Fruit fly (Drosophila melanogaster) whole organism, pupa: Measurements from ENCODE around the gene FucT6.

Experiments used
- CG14655 ChIP-seq: fragments of 200-800 bp; sonication (Bioruptor generic); optimal IDR thresholded peaks from 3 replicates; lab custom pipeline; 2017; ENCODE audit warnings: mild to moderate bottlenecking, missing biosample characterization, missing genetic modification reagents, missing genetic modification characterization
- CG15710 ChIP-seq: fragments of 200-800 bp; sonication (Bioruptor generic); optimal IDR thresholded peaks from 2 replicates; lab custom pipeline; 2018; ENCODE audit warnings: missing biosample characterization, mild to moderate bottlenecking, missing genetic modification characterization, moderate library complexity
- CG17806 ChIP-seq: fragments of 200-800 bp; sonication (Bioruptor generic); optimal IDR thresholded peaks from 2 replicates; lab custom pipeline; 2018; ENCODE audit warnings: missing biosample characterization, mild to moderate bottlenecking, missing genetic modification characterization, moderate library complexity
- CG34367 ChIP-seq: fragments of 200-800 bp; sonication (Bioruptor generic); optimal IDR thresholded peaks from 2 replicates; lab custom pipeline; 2018; ENCODE audit warnings: missing biosample characterization, mild to moderate bottlenecking, missing genetic modification characterization
- CG4496 ChIP-seq: fragments of 200-800 bp; sonication (Bioruptor generic); IDR thresholded peaks from 3 replicates; pipeline ENCODE4 v1.3.6; 2022; ENCODE audit warnings: missing biosample characterization, missing genetic modification characterization
- CG8159 ChIP-seq: fragments of 200-800 bp; sonication (Bioruptor generic); optimal IDR thresholded peaks from 3 replicates; lab custom pipeline; 2018; ENCODE audit warnings: missing biosample characterization, mild to moderate bottlenecking, missing genetic modification characterization, moderate library complexity
- EcR ChIP-seq: fragments of 200-800 bp; sonication (Bioruptor generic); optimal IDR thresholded peaks from 3 replicates; lab custom pipeline; 2019; ENCODE audit warnings: missing biosample characterization, missing genetic modification characterization, mild to moderate bottlenecking, moderate library complexity, missing genetic modification reagents
- fd96Ca ChIP-seq: fragments of 200-800 bp; sonication (Bioruptor generic); IDR thresholded peaks from 3 replicates; pipeline ENCODE4 v1.3.6; 2022; ENCODE audit warnings: missing biosample characterization, missing genetic modification characterization

DNA sequence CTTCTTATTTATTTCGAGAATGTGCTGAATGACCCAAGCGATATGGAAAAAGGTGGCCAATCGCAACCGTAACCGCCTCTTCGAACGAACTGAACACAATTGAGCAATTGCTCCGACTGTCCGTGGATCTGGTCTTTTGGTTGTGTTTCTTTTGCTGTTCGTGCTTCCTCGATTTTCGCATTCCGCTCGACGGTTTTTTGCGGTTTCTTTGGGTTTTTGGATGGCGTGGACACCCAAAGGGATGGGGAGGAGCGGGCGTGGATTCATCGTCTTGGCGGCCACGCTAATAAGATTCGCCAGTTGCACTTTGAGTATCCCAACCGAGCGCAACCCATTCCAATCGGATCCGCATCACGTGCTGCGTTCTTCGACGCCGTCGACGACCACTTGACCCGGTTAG is 22.9 kb upstream of the FucT6 start, which contains the start of gene inaF-B:
- TF ChIP-seq EcR = no peak
- TF ChIP-seq CG17806 (tag; lab: Kevin White, UChicago) = no peak
- no peak for TF ChIP-seq fd96Ca (GFP tag; lab: Robert Waterston, UW)
- no peak for TF ChIP-seq CG34367 (tag; lab: Kevin White, UChicago)
- no peak for TF ChIP-seq CG14655 (GFP tag; lab: Kevin White, UChicago)
- no peak for TF ChIP-seq CG8159 (tag; lab: Kevin White, UChicago)
- no peak for TF ChIP-seq CG4496 (GFP tag; lab: Robert Waterston, UW)
- TF ChIP-seq CG15710 (tag; lab: Kevin White, UChicago) = no peak
